Worm (Caenorhabditis elegans): ENCODE results near the gene pud-1.2.
"Not testable (repeated sequence)": the region's sequence is repeated elsewhere in the genome, so short reads cannot be mapped to it uniquely, and the experiment has no call there.

pud-1.2 gene

ce11 chrV:2338538-2338937 is 16.2 kb upstream of the pud-1.2 start, which contains the start of gene irld-29:
Gene irld-29 (minus strand): TSS chrV:2338638.
- TF ChIP-seq madf-10 (tag; optimal IDR thresholded peaks at IDR 0.05) (no peak), athp-1 (tag; optimal IDR thresholded peaks at IDR 0.05) (no peak), F22D6.2 (tag; optimal IDR thresholded peaks at IDR 0.05) (no peak), attf-5 (GFP tag; optimal IDR thresholded peaks at IDR 0.05) (no peak), B0019.2 (GFP tag; conservative IDR thresholded peaks at IDR 0.05) (no peak), pha-4 (tag; optimal IDR thresholded peaks at IDR 0.05) (no peak), nhr-179 (tag; optimal IDR thresholded peaks at IDR 0.05) (no peak), atf-7 (tag; optimal IDR thresholded peaks at IDR 0.05) (no peak), lsl-1 (GFP tag; optimal IDR thresholded peaks at IDR 0.05) (no peak), hlh-26 (GFP tag; conservative IDR thresholded peaks at IDR 0.05) (no peak)

- TF ChIP-seq die-1 (tag; optimal IDR thresholded peaks at IDR 0.05), result no peak
- TF ChIP-seq atf-7 (tag; optimal IDR thresholded peaks at IDR 0.05), result no peak
- TF ChIP-seq F33H1.4 (GFP tag; IDR thresholded peaks at IDR 0.05), result no peak
- no peak for TF ChIP-seq C06A6.2 (GFP tag; conservative IDR thresholded peaks at IDR 0.05)
- no peak for TF ChIP-seq attf-5 (GFP tag; optimal IDR thresholded peaks at IDR 0.05)
These were observed 13.8 kb upstream of the pud-1.2 start, which contains the start of gene irld-28 for ce11 chrV:2336151-2336550. Gene irld-28 (minus strand): TSS chrV:2336251.

DNA sequence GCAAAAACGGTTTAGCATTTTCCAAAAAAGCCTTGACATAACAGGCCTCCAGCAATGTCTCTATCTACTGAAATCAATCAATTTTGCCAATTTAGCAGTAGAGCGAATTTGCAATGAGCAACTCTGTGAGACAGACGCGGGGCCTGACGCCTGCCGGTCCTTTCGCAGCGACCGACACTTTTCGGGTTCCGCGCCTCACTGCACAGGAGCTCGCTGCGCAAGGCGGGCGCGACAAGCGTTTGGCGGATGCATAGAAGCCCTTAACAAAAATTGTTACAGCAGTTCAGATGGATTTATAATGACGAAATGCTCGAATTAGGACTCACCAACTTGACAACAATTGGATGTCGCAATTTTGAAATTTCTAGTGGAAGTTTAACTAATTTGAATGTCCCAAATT is 10.5 kb upstream of the pud-1.2 start:
- not testable (repeated sequence) for TF ChIP-seq snpc-4 (GFP tag; optimal IDR thresholded peaks at IDR 0.05)
- peak in 1 of 4 experiments; percentile 8 for TF ChIP-seq snpc-4 (tag; optimal IDR thresholded peaks at IDR 0.05)
- TF ChIP-seq madf-6 (GFP tag; IDR thresholded peaks at IDR 0.05), result 0 out of 2 replicates have a peak, but pooled peaks have one; percentile 7
- peak; percentile 72; the same call in 1 of the 2 replicates for TF ChIP-seq egrh-3 (GFP tag; IDR thresholded peaks at IDR 0.05)
- peak; percentile 52 for TF ChIP-seq mcd-1 (GFP tag; IDR thresholded peaks at IDR 0.05)
- TF ChIP-seq aptf-3 (GFP tag; IDR thresholded peaks at IDR 0.05), result 0 out of 2 replicates have a peak, but pooled peaks have one; percentile 70

ce11 chrV:2331616-2332015 is 9.2 kb upstream of the pud-1.2 start, which contains the start of gene irld-32:
Gene irld-32 (plus strand): TSS chrV:2331916.
- TF ChIP-seq Y56A3A.18 (GFP tag; IDR thresholded peaks at IDR 0.05); F52B5.7 (tag; optimal IDR thresholded peaks at IDR 0.05); madf-6 (GFP tag; IDR thresholded peaks at IDR 0.05): not testable (repeated sequence)

DNA sequence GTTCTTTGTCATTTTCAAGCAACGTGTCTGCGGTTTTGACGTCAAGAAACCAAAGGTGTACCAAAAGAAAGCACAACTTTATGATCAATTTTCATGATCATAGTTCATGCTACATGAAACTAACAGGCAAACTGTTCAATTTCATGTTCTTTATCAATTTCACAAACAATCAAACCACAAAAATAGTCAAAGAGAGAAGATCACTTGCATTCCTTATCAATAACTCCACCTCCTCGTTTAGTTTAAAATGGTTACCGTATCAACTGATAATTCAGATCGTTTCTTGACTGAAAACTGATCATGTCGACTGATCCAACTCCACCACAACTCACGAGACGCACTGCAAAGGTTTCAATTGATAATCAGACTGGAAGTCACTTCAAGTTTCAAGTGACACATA is 7.8 kb upstream of the pud-1.2 start, which contains the start of gene pud-1.1:
Gene pud-1.1 (plus strand): TSS at position 301 of the 400 bp plus-strand sequence.
- not testable (repeated sequence) for TF ChIP-seq B0261.1 (tag; optimal IDR thresholded peaks at IDR 0.05); lin-35 (GFP tag; optimal IDR thresholded peaks at IDR 0.05); mes-4 (tag; optimal IDR thresholded peaks at IDR 0.05)

DNA sequence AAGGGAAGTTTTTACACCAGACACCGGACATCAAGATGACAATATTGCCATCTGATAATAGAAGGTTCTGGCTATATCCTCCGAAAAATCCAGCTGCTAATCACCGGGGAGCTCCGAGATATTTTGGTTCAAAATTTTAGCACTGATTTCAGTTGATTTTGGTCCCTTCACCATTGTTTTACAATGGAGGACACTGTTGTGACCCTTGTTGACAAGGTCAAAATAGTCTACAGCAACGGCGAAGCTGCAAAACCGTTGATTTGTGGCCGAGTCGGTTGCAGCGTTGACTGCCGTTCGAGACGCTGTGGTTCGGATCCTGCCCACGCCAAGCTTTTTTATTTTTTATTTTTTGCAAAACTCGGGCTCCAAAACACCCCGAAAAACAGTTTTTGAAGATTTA is 5.4 kb upstream of the pud-1.2 start:
- TF ChIP-seq tbp1 (GFP tag; optimal IDR thresholded peaks at IDR 0.05) (peak; percentile 68), B0261.1 (tag; optimal IDR thresholded peaks at IDR 0.05) (peak; percentile 53), rpc-1 (tag; optimal IDR thresholded peaks at IDR 0.05) (peak; percentile 43)
- not testable (repeated sequence) for TF ChIP-seq rpc-1 (optimal IDR thresholded peaks at IDR 0.05)

DNA sequence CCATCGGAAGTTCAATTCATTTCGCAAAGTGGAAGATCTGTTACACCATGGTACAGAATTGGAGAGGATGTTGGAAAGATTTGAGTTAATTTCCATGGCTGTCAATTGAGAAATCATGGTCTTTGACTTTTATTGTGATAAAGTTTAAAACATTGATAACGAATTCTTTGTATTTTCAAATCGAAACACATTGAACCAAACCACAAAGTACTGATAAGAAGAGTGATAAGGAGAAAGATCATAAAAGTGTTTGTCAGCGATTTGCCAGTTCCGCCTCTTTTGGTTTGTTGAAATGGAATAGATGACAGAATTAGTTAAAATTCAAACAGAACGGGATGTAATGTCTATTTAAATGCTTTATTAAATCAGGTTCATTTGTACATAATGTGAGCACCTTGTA is 4.8 kb upstream of the pud-1.2 start:
- TF ChIP-seq F52B5.7 (tag; optimal IDR thresholded peaks at IDR 0.05) (no peak), mel-28 (tag; optimal IDR thresholded peaks at IDR 0.05; ENCODE audit: borderline replicate concordance) (no peak), lin-35 (GFP tag; optimal IDR thresholded peaks at IDR 0.05) (no peak), hlh-12 (tag; optimal IDR thresholded peaks at IDR 0.05) (no peak), atf-7 (tag; optimal IDR thresholded peaks at IDR 0.05) (peak; percentile 35), hmg-1.2 (GFP tag; IDR thresholded peaks at IDR 0.05) (no peak), Y79H2A.3 (GFP tag; conservative IDR thresholded peaks at IDR 0.05) (no peak), madf-8 (GFP tag; conservative IDR thresholded peaks at IDR 0.05) (no peak), gei-17 (GFP tag; optimal IDR thresholded peaks at IDR 0.05) (no peak), sptf-2 (GFP tag; optimal IDR thresholded peaks at IDR 0.05) (no peak), nfyb-1 (GFP tag; IDR thresholded peaks at IDR 0.05) (0 out of 2 replicates have a peak, but pooled peaks have one; percentile 8), C06A6.2 (GFP tag; conservative IDR thresholded peaks at IDR 0.05) (no peak), pbrm-1 (GFP tag; IDR thresholded peaks at IDR 0.05) (no peak), F37B4.10 (GFP tag; IDR thresholded peaks at IDR 0.05) (no peak), B0019.2 (GFP tag; conservative IDR thresholded peaks at IDR 0.05) (no peak), snpc-3.4 (tag; optimal IDR thresholded peaks at IDR 0.05) (no peak), C17E4.6 (GFP tag; IDR thresholded peaks at IDR 0.05) (no peak)

Measured in whole organism, young adult.